Fruit fly (Drosophila melanogaster) whole organism, wandering third instar larva: ENCODE data around the gene fmt.

Source experiments
- CG32264 ChIP-seq: fragments of 200-800 bp; sonication (Bioruptor generic); optimal IDR thresholded peaks from 2 replicates; lab custom pipeline; 2016; ENCODE audit warnings: missing biosample characterization, missing genetic modification characterization
- Hnf4 ChIP-seq: fragments of 200-800 bp; sonication (Bioruptor generic); optimal IDR thresholded peaks from 2 replicates; lab custom pipeline; 2016; ENCODE audit warnings: missing biosample characterization, mild to moderate bottlenecking, missing genetic modification characterization
- Hr83 ChIP-seq: fragments of 200-300 bp; sonication (Bioruptor generic); optimal IDR thresholded peaks from 2 replicates; lab custom pipeline; 2016; ENCODE audit warnings: missing biosample characterization, mild to moderate bottlenecking, missing genetic modification characterization, moderate library complexity; ENCODE audit not compliant: poor library complexity, severe bottlenecking
- Mio ChIP-seq: sonication (Bioruptor generic); optimal IDR thresholded peaks from 2 replicates; lab custom pipeline; 2016; ENCODE audit warnings: missing biosample characterization, missing genetic modification characterization
- N ChIP-seq: fragments of >200 bp; optimal IDR thresholded peaks from 2 replicates; lab custom pipeline; 2018; ENCODE audit warnings: missing biosample characterization, missing external identifiers, missing genetic modification characterization
- OdsH ChIP-seq: fragments of 200-800 bp; sonication (Bioruptor generic); optimal IDR thresholded peaks from 2 replicates; lab custom pipeline; 2016; ENCODE audit warnings: missing biosample characterization, mild to moderate bottlenecking, missing genetic modification characterization
- br ChIP-seq: fragments of 200-800 bp; sonication (Bioruptor generic); optimal IDR thresholded peaks from 2 replicates; lab custom pipeline; 2016; ENCODE audit warnings: missing biosample characterization, missing genetic modification characterization
- dmrt93B ChIP-seq: fragments of 200-800 bp; sonication (Bioruptor generic); optimal IDR thresholded peaks from 2 replicates; lab custom pipeline; 2018; ENCODE audit warnings: missing biosample characterization, mild to moderate bottlenecking, missing genetic modification characterization
- dsf ChIP-seq: sonication (Bioruptor generic); optimal IDR thresholded peaks from 2 replicates; lab custom pipeline; 2016; ENCODE audit warnings: missing biosample characterization, missing genetic modification characterization, borderline replicate concordance
- h ChIP-seq: fragments of 200-800 bp; sonication (Bioruptor generic); optimal IDR thresholded peaks from 3 replicates; lab custom pipeline; 2016; ENCODE audit warnings: missing biosample characterization, mild to moderate bottlenecking, missing genetic modification characterization
- jim ChIP-seq: fragments of 175-275, 200-325 bp; sonication (Bioruptor generic); optimal IDR thresholded peaks from 2 replicates; lab custom pipeline; 2016; ENCODE audit warnings: missing biosample characterization, mild to moderate bottlenecking, missing genetic modification characterization
- pan ChIP-seq: fragments of >200 bp; optimal IDR thresholded peaks from 2 replicates; lab custom pipeline; 2017
- sv ChIP-seq: fragments of 200-800 bp; sonication (Bioruptor generic); optimal IDR thresholded peaks from 3 replicates; lab custom pipeline; 2016; ENCODE audit warnings: missing biosample characterization, missing genetic modification characterization

- peak; percentile 72 for TF ChIP-seq OdsH (GFP tag; lab: Kevin White, UChicago)
- TF ChIP-seq dsf (GFP tag; lab: Kevin White, UChicago), result no peak
- no peak for TF ChIP-seq pan (lab: Kevin White, UChicago)
- TF ChIP-seq Hr83 (GFP tag; lab: Kevin White, UChicago), result no peak
- TF ChIP-seq Mio (GFP tag; lab: Kevin White, UChicago), result no peak
- peak; percentile 55 for TF ChIP-seq Hnf4 (GFP tag; lab: Kevin White, UChicago)
- no peak for TF ChIP-seq sv
- no peak for TF ChIP-seq N (GFP tag; lab: Kevin White, UChicago)
- TF ChIP-seq h (GFP tag; lab: Kevin White, UChicago), result peak; percentile 69
- no peak for TF ChIP-seq CG32264 (GFP tag; lab: Kevin White, UChicago)
- no peak for TF ChIP-seq dmrt93B (GFP tag; lab: Kevin White, UChicago)
- TF ChIP-seq jim (GFP tag; lab: Kevin White, UChicago), result no peak
- TF ChIP-seq br (GFP tag; lab: Kevin White, UChicago), result peak; percentile 26
Observed at dm6 chr3L:6217212-6217611, 43.5 kb upstream of the fmt start.
